Fruit fly (Drosophila melanogaster) whole organism, embryonic: ENCODE data around the gene GlnRS.

ENCODE experiments used
- Asciz ChIP-seq: fragments of 200-800 bp; sonication (Bioruptor generic); optimal IDR thresholded peaks from 2 replicates; lab custom pipeline; 2017; ENCODE audit warnings: missing biosample characterization, mild to moderate bottlenecking, missing genetic modification characterization, missing genetic modification reagents
- CG10147 ChIP-seq: fragments of 200-800 bp; sonication (Bioruptor generic); optimal IDR thresholded peaks from 2 replicates; lab custom pipeline; 2019; ENCODE audit warnings: missing biosample characterization, mild to moderate bottlenecking, missing genetic modification characterization, moderate library complexity
- CG11695 ChIP-seq: fragments of 200-800 bp; sonication (Bioruptor generic); IDR thresholded peaks from 3 replicates; pipeline ENCODE4 v1.3.6; 2022; ENCODE audit warnings: missing biosample characterization, missing genetic modification characterization
- CG12155 ChIP-seq: fragments of 200-800 bp; sonication (Bioruptor generic); optimal IDR thresholded peaks from 3 replicates; lab custom pipeline; 2016; ENCODE audit warnings: missing biosample characterization, missing genetic modification characterization
- CG15011 ChIP-seq: fragments of 200-800 bp; sonication (Bioruptor generic); optimal IDR thresholded peaks from 3 replicates; lab custom pipeline; 2018; ENCODE audit warnings: missing biosample characterization, mild to moderate bottlenecking, missing genetic modification characterization
- CG15269 ChIP-seq: fragments of 200-800 bp; sonication (Bioruptor generic); optimal IDR thresholded peaks from 2 replicates; lab custom pipeline; 2018; ENCODE audit warnings: missing biosample characterization, mild to moderate bottlenecking, missing genetic modification characterization, moderate library complexity
- CG17186 ChIP-seq: fragments of 200-800 bp; sonication (Bioruptor generic); optimal IDR thresholded peaks from 3 replicates; lab custom pipeline; 2017; ENCODE audit warnings: missing biosample characterization, missing genetic modification reagents, missing genetic modification characterization
- CG17359 ChIP-seq: fragments of 200-800 bp; sonication (Bioruptor generic); optimal IDR thresholded peaks from 3 replicates; lab custom pipeline; 2018; ENCODE audit warnings: missing biosample characterization, mild to moderate bottlenecking, missing genetic modification characterization, moderate library complexity
- CG17612 ChIP-seq: fragments of 200-800 bp; sonication (Bioruptor generic); IDR thresholded peaks from 2 replicates; pipeline ENCODE4 v1.3.6; 2022; ENCODE audit warnings: missing biosample characterization, missing genetic modification characterization
- CG17829 ChIP-seq: fragments of 200-800 bp; optimal IDR thresholded peaks from 2 replicates; lab custom pipeline; 2019; ENCODE audit warnings: missing biosample characterization, mild to moderate bottlenecking, missing genetic modification characterization, moderate library complexity
- CG18262 ChIP-seq: fragments of 200-800 bp; optimal IDR thresholded peaks from 3 replicates; lab custom pipeline; 2019; ENCODE audit warnings: missing biosample characterization, mild to moderate bottlenecking, missing genetic modification characterization, moderate library complexity
- CG1832 ChIP-seq: fragments of 200-800 bp; sonication (Bioruptor generic); optimal IDR thresholded peaks from 2 replicates; lab custom pipeline; 2017; ENCODE audit warnings: missing biosample characterization, mild to moderate bottlenecking, missing genetic modification characterization, inconsistent platforms
- CG18476 ChIP-seq: fragments of 200-800 bp; sonication (Bioruptor generic); optimal IDR thresholded peaks from 2 replicates; lab custom pipeline; 2016; ENCODE audit warnings: missing biosample characterization, mild to moderate bottlenecking, missing genetic modification characterization
- CG18599 ChIP-seq: fragments of 200-800 bp; sonication (Bioruptor generic); optimal IDR thresholded peaks from 3 replicates; lab custom pipeline; 2017; ENCODE audit warnings: missing biosample characterization, missing genetic modification characterization, mild to moderate bottlenecking, moderate library complexity, missing genetic modification reagents
- CG2678 ChIP-seq: fragments of 200-800 bp; sonication (Bioruptor generic); optimal IDR thresholded peaks from 3 replicates; lab custom pipeline; 2019; ENCODE audit warnings: missing biosample characterization, mild to moderate bottlenecking, missing genetic modification characterization, moderate library complexity
- CG4707 ChIP-seq: fragments of 200-800 bp; sonication (Bioruptor generic); optimal IDR thresholded peaks from 2 replicates; lab custom pipeline; 2018; ENCODE audit warnings: missing biosample characterization, mild to moderate bottlenecking, missing genetic modification characterization, moderate library complexity
- CG7987 ChIP-seq: fragments of 200-800 bp; sonication (Bioruptor generic); optimal IDR thresholded peaks from 2 replicates; lab custom pipeline; 2018; ENCODE audit warnings: missing biosample characterization, mild to moderate bottlenecking, missing genetic modification characterization, moderate library complexity
- CG8089 ChIP-seq: fragments of 200-800 bp; sonication (Bioruptor generic); optimal IDR thresholded peaks from 3 replicates; lab custom pipeline; 2016; ENCODE audit warnings: missing biosample characterization, missing genetic modification characterization
- CG8944 ChIP-seq: fragments of 200-800 bp; sonication (Bioruptor generic); optimal IDR thresholded peaks from 3 replicates; lab custom pipeline; 2016; ENCODE audit warnings: missing biosample characterization, missing genetic modification characterization
- CG9609 ChIP-seq: fragments of 200-800 bp; sonication (Bioruptor generic); optimal IDR thresholded peaks from 3 replicates; lab custom pipeline; 2016; ENCODE audit warnings: missing biosample characterization, missing genetic modification characterization
- CG9932 ChIP-seq: fragments of 200-800 bp; sonication (Bioruptor generic); IDR thresholded peaks from 2 replicates; pipeline ENCODE4 v1.3.6; 2022; ENCODE audit warnings: missing biosample characterization, missing genetic modification characterization
- CTCF ChIP-seq: fragments of 200-800 bp; sonication (Bioruptor generic); optimal IDR thresholded peaks from 2 replicates; lab custom pipeline; 2017; ENCODE audit warnings: missing biosample characterization, mild to moderate bottlenecking, missing genetic modification characterization, moderate library complexity
- Camta ChIP-seq: fragments of 200-800 bp; sonication (Bioruptor generic); optimal IDR thresholded peaks from 2 replicates; lab custom pipeline; 2016; ENCODE audit warnings: missing biosample characterization, missing genetic modification characterization
- Chrac-16 ChIP-seq: fragments of 200-800 bp; sonication (Bioruptor generic); optimal IDR thresholded peaks from 3 replicates; lab custom pipeline; 2016; ENCODE audit warnings: missing biosample characterization, missing genetic modification characterization
- D19B ChIP-seq: fragments of 200-800 bp; sonication (Bioruptor generic); optimal IDR thresholded peaks from 2 replicates; lab custom pipeline; 2017; ENCODE audit warnings: missing biosample characterization, mild to moderate bottlenecking, missing genetic modification characterization
- Dfd ChIP-seq, 2 experiments: fragments of >200 bp; optimal IDR thresholded peaks; 2 replicates each; lab custom pipeline; 2017; ENCODE audit warnings: missing biosample characterization in 2 of 2, missing genetic modification characterization in 2 of 2
- Elba2 ChIP-seq: fragments of 200-800 bp; sonication (Bioruptor generic); optimal IDR thresholded peaks from 3 replicates; lab custom pipeline; 2016; ENCODE audit warnings: missing biosample characterization, missing genetic modification characterization
- GATAe ChIP-seq: fragments of 200-800 bp; sonication (Bioruptor generic); conservative IDR thresholded peaks from 2 replicates; pipeline ENCODE4 v1.3.6; 2022; ENCODE audit warnings: missing biosample characterization, missing genetic modification characterization
- Gug ChIP-seq: fragments of 200-800 bp; sonication (Bioruptor generic); IDR thresholded peaks from 4 replicates; pipeline ENCODE4 v1.3.6; 2022; ENCODE audit warnings: missing biosample characterization, missing genetic modification characterization
- HmgZ ChIP-seq: fragments of 200-800 bp; sonication (Bioruptor generic); optimal IDR thresholded peaks from 2 replicates; lab custom pipeline; 2018; ENCODE audit warnings: missing biosample characterization, mild to moderate bottlenecking, missing genetic modification characterization
- Hr51 ChIP-seq, 2 experiments: fragments of 200-800 bp; sonication (Bioruptor generic); optimal IDR thresholded peaks; 2 replicates in 1 of 2; 3 replicates in 1 of 2; lab custom pipeline; 2016 to 2018; ENCODE audit warnings: missing biosample characterization in 2 of 2, missing genetic modification characterization in 2 of 2, mild to moderate bottlenecking in 1 of 2, moderate library complexity in 1 of 2
- Optix ChIP-seq: fragments of 200-800 bp; sonication (Bioruptor generic); IDR thresholded peaks from 3 replicates; pipeline ENCODE4 v1.3.6; 2022; ENCODE audit warnings: missing biosample characterization, missing genetic modification characterization
- Xrp1 ChIP-seq: fragments of 200-800 bp; sonication (Bioruptor generic); IDR thresholded peaks from 2 replicates; pipeline ENCODE4 v1.3.6; 2022; ENCODE audit warnings: missing biosample characterization, missing genetic modification characterization
- YL-1 ChIP-seq: fragments of 200-800 bp; sonication (Bioruptor generic); optimal IDR thresholded peaks from 3 replicates; lab custom pipeline; 2017; ENCODE audit warnings: missing biosample characterization, mild to moderate bottlenecking, missing genetic modification characterization
- al ChIP-seq: fragments of 200-800 bp; sonication (Bioruptor generic); IDR thresholded peaks from 2 replicates; pipeline ENCODE4 v1.3.6; 2022; ENCODE audit warnings: missing biosample characterization, missing genetic modification characterization
- bcd ChIP-seq: fragments of 200-800 bp; sonication (Bioruptor generic); optimal IDR thresholded peaks from 2 replicates; lab custom pipeline; 2017; ENCODE audit warnings: missing biosample characterization, mild to moderate bottlenecking, missing genetic modification characterization
- ewg ChIP-seq: fragments of 200-800 bp; sonication (Bioruptor generic); optimal IDR thresholded peaks from 3 replicates; lab custom pipeline; 2017; ENCODE audit warnings: mild to moderate bottlenecking, missing biosample characterization, missing genetic modification reagents, missing genetic modification characterization
- eyg ChIP-seq: fragments of 200-800 bp; sonication (Bioruptor generic); optimal IDR thresholded peaks from 3 replicates; lab custom pipeline; 2016; ENCODE audit warnings: missing biosample characterization, missing genetic modification characterization
- gcm2 ChIP-seq: fragments of 200-800 bp; sonication (Bioruptor generic); optimal IDR thresholded peaks from 2 replicates; lab custom pipeline; 2016; ENCODE audit warnings: missing biosample characterization, missing genetic modification characterization
- hkb ChIP-seq, 2 experiments: fragments of 200-800 bp in 1 of 2; fragments of >200 bp in 1 of 2; sonication (Bioruptor generic) in 1 of 2; IDR thresholded peaks in 1 of 2; optimal IDR thresholded peaks in 1 of 2; 2 replicates each; pipeline versions ENCODE4 v1.3.6 to Lab custom; 2017 to 2022; ENCODE audit warnings: missing biosample characterization in 1 of 2, missing genetic modification characterization in 1 of 2
- nau ChIP-seq: fragments of 200-800 bp; sonication (Bioruptor generic); optimal IDR thresholded peaks from 3 replicates; lab custom pipeline; 2017; ENCODE audit warnings: missing biosample characterization, mild to moderate bottlenecking, missing genetic modification characterization, missing genetic modification reagents
- p53 ChIP-seq: fragments of 200-800 bp; sonication (Bioruptor generic); optimal IDR thresholded peaks from 2 replicates; lab custom pipeline; 2016; ENCODE audit warnings: missing biosample characterization, missing genetic modification characterization
- salm ChIP-seq: fragments of 200-800 bp; sonication (Bioruptor generic); optimal IDR thresholded peaks from 2 replicates; lab custom pipeline; 2018; ENCODE audit warnings: missing biosample characterization, mild to moderate bottlenecking, missing genetic modification characterization
- sens ChIP-seq: fragments of 200-800 bp; sonication (Bioruptor generic); peaks from one replicate; lab custom pipeline; 2016; ENCODE audit warnings: missing biosample characterization, missing genetic modification characterization
- shn ChIP-seq: fragments of 200-800 bp; sonication (Bioruptor generic); optimal IDR thresholded peaks from 3 replicates; lab custom pipeline; 2016; ENCODE audit warnings: missing biosample characterization, missing genetic modification characterization
- stc ChIP-seq: fragments of 200-800 bp; sonication (Bioruptor generic); IDR thresholded peaks from 2 replicates; pipeline ENCODE4 v1.3.6; 2022; ENCODE audit warnings: missing biosample characterization, missing genetic modification characterization
- trem ChIP-seq: fragments of 200-800 bp; optimal IDR thresholded peaks from 3 replicates; lab custom pipeline; 2019; ENCODE audit warnings: missing biosample characterization, mild to moderate bottlenecking, missing genetic modification characterization, moderate library complexity
- wdn ChIP-seq: fragments of 200-800 bp; sonication (Bioruptor generic); IDR thresholded peaks from 2 replicates; pipeline ENCODE4 v1.3.6; 2022; ENCODE audit warnings: missing biosample characterization, missing genetic modification characterization
- wek ChIP-seq: fragments of 200-800 bp; sonication (Bioruptor generic); optimal IDR thresholded peaks from 3 replicates; lab custom pipeline; 2018; ENCODE audit warnings: missing biosample characterization, mild to moderate bottlenecking, missing genetic modification characterization, moderate library complexity
- yki ChIP-seq: fragments of >200 bp; optimal IDR thresholded peaks from 3 replicates; lab custom pipeline; 2018

Gene GlnRS

DNA sequence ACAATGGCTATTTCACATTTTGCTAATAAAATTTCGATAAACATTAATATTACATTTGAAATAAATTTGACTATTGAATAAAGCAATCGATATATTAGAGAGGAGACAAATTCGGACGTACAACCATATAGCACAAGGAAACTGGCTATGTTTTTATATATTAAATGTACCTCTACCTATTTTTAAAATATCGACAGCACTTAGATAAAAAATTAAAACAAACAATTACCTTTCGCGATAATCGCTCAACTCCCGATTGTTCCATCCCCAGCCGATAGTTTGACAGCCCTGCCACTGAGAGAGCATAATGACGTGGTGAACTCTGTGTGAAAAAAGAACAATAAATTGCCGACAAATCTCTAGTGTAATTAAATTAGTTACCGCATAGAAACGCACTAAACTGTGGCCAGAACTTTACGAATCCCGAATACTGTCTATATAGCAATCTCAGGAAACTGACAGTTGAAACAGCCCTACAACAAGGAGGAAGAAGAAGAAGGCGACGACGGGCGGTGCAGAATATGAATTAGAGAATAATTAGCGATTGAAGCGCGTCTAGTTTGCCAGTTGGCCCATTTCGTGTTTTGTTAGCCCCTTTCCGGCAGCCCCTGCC, 6.8 kb downstream of the GlnRS start, which contains the start of gene CG11857 (continued):
- TF ChIP-seq CG9932: peak; percentile 100
- TF ChIP-seq CG4707 (GFP tag; lab: Kevin White, UChicago): peak; percentile 82
- peak; percentile 99 for TF ChIP-seq HmgZ (tag; lab: Kevin White, UChicago)
- TF ChIP-seq wek (GFP tag; lab: Kevin White, UChicago): peak; percentile 79
- TF ChIP-seq bcd: peak; percentile 97
- peak; percentile 98 for TF ChIP-seq Camta (GFP tag; lab: Kevin White, UChicago)
- TF ChIP-seq Elba2 (GFP tag; lab: Kevin White, UChicago): peak; percentile 90
- peak; percentile 97 for TF ChIP-seq YL-1 (GFP tag; lab: Kevin White, UChicago)
- peak; percentile 97 for TF ChIP-seq CG8944 (GFP tag; lab: Kevin White, UChicago)
- TF ChIP-seq Gug: peak; percentile 99
- TF ChIP-seq CG10147: peak; percentile 97
- TF ChIP-seq D19B (GFP tag; lab: Kevin White, UChicago): peak; percentile 90
- peak; percentile 92 for TF ChIP-seq Asciz (GFP tag; lab: Kevin White, UChicago)
- TF ChIP-seq CG17359: peak; percentile 98
- peak; percentile 88 for TF ChIP-seq salm (tag; lab: Kevin White, UChicago)
- peak; percentile 88 for TF ChIP-seq gcm2 (GFP tag; lab: Kevin White, UChicago)
- TF ChIP-seq al (GFP tag; lab: Robert Waterston, UW): peak; percentile 99
- peak; percentile 94 for TF ChIP-seq eyg
- TF ChIP-seq CG15269 (tag; lab: Kevin White, UChicago): peak; percentile 97
- peak; percentile 95 for TF ChIP-seq CG7987 (GFP tag; lab: Kevin White, UChicago)
- peak; percentile 96 for TF ChIP-seq CG11695 (GFP tag; lab: Robert Waterston, UW)
- TF ChIP-seq shn (GFP tag; lab: Kevin White, UChicago): peak; percentile 97
- peak; percentile 96 to 99 for TF ChIP-seq Hr51 (GFP tag; optimal IDR thresholded peaks at IDR 0.05; lab: Kevin White, UChicago)
- TF ChIP-seq wdn: peak; percentile 97
- TF ChIP-seq CG17612: peak; percentile 97
- peak; percentile 92 for TF ChIP-seq ewg (GFP tag; lab: Kevin White, UChicago)
- TF ChIP-seq trem (tag; lab: Kevin White, UChicago): peak; percentile 97
- peak; percentile 94 for TF ChIP-seq CG17186 (GFP tag; lab: Kevin White, UChicago)
- TF ChIP-seq CTCF (GFP tag; lab: Kevin White, UChicago): peak; percentile 59
- TF ChIP-seq CG8089 (GFP tag; lab: Kevin White, UChicago): peak; percentile 97
- TF ChIP-seq sens (GFP tag; lab: Kevin White, UChicago): peak; percentile 100
- peak; percentile 98 for TF ChIP-seq CG2678 (tag; lab: Kevin White, UChicago)
- peak; percentile 98 for TF ChIP-seq CG9609 (GFP tag; lab: Kevin White, UChicago)
- no peak for TF ChIP-seq hkb (optimal IDR thresholded peaks at IDR 0.05; lab: Kevin White, UChicago)
- peak; percentile 98 for TF ChIP-seq hkb (GFP tag; IDR thresholded peaks at IDR 0.05; lab: Robert Waterston, UW)
- TF ChIP-seq CG15011: peak; percentile 92
- TF ChIP-seq stc (GFP tag; lab: Robert Waterston, UW): peak; percentile 98
- TF ChIP-seq Dfd (GFP tag; optimal IDR thresholded peaks at IDR 0.05; lab: Kevin White, UChicago): peak in 1 of 2 experiments; percentile 82
- no peak for TF ChIP-seq CG1832 (GFP tag; lab: Kevin White, UChicago)
- peak; percentile 93 for TF ChIP-seq p53 (GFP tag; lab: Kevin White, UChicago)
- peak; percentile 99 for TF ChIP-seq Optix (GFP tag; lab: Robert Waterston, UW)
- TF ChIP-seq CG18599 (GFP tag; lab: Kevin White, UChicago): peak; percentile 97
- peak; percentile 97 for TF ChIP-seq GATAe (GFP tag; lab: Robert Waterston, UW)
- peak; percentile 98 for TF ChIP-seq CG12155
- peak; percentile 99 for TF ChIP-seq Xrp1 (GFP tag; lab: Robert Waterston, UW)
- TF ChIP-seq CG18476: peak; percentile 97
- peak; percentile 96 for TF ChIP-seq CG18262 (tag; lab: Kevin White, UChicago)
- no peak for TF ChIP-seq nau (GFP tag; lab: Kevin White, UChicago)
- peak; percentile 98 for TF ChIP-seq CG17829
- no peak for TF ChIP-seq yki
- TF ChIP-seq Chrac-16: peak; percentile 99
